Fruit fly (Drosophila melanogaster): ENCODE measurements around the gene CG42537.
A peak's percentile ranks its signal among the peaks of the same experiment; 100 is the strongest.

CG42537 gene

dm6 chr3R:6423984-6424602 lies 46.5 kb downstream of the CG42537 start (continued):
- TF ChIP-seq tll (GFP tag; optimal IDR thresholded peaks at IDR 0.05) = peak; percentile 10 to 36
- peak; percentile 94 for TF ChIP-seq gem (tag; optimal IDR thresholded peaks at IDR 0.05)
- TF ChIP-seq CG2116 (GFP tag; optimal IDR thresholded peaks at IDR 0.05) = peak; percentile 62
- peak; percentile 94 for TF ChIP-seq CG13624 (GFP tag; optimal IDR thresholded peaks at IDR 0.05)
- TF ChIP-seq E2f1 (GFP tag; IDR thresholded peaks at IDR 0.05) = peak; percentile 91
- peak; percentile 79 for TF ChIP-seq run (tag; optimal IDR thresholded peaks at IDR 0.05)
- TF ChIP-seq CG8089 (GFP tag; optimal IDR thresholded peaks at IDR 0.05) = peak; percentile 92
- TF ChIP-seq CG1792 (GFP tag; optimal IDR thresholded peaks at IDR 0.05) = peak; percentile 86
- TF ChIP-seq Dfd (GFP tag; optimal IDR thresholded peaks at IDR 0.05) = no peak
- peak; percentile 86 for TF ChIP-seq CG13894 (tag; optimal IDR thresholded peaks at IDR 0.05)
- peak; percentile 87 for TF ChIP-seq CG12236 (GFP tag; optimal IDR thresholded peaks at IDR 0.05)
- TF ChIP-seq Six4 (GFP tag; optimal IDR thresholded peaks at IDR 0.05) = peak; percentile 88
- TF ChIP-seq Sry-β (GFP tag; optimal IDR thresholded peaks at IDR 0.05) = peak; percentile 41
- TF ChIP-seq CG1233 (GFP tag; optimal IDR thresholded peaks at IDR 0.05) = peak; percentile 90
- TF ChIP-seq CG7963 (GFP tag; IDR thresholded peaks at IDR 0.05; ENCODE audit: partially characterized antibody) = no peak
- peak; percentile 96 for TF ChIP-seq CG1603 (tag; optimal IDR thresholded peaks at IDR 0.05)
- peak; percentile 93 for TF ChIP-seq Chrac-16 (GFP tag; optimal IDR thresholded peaks at IDR 0.05)
- TF ChIP-seq Ets65A (GFP tag) = peak; percentile 98
- TF ChIP-seq Ravus (GFP tag; IDR thresholded peaks at IDR 0.05) = peak; percentile 74
- TF ChIP-seq CG6689 (GFP tag; IDR thresholded peaks at IDR 0.05) = peak; percentile 91
- peak; percentile 75 for TF ChIP-seq sug (tag; optimal IDR thresholded peaks at IDR 0.05)
- peak; percentile 86 for TF ChIP-seq CG34422 (GFP tag; IDR thresholded peaks at IDR 0.05)
- TF ChIP-seq Usf (GFP tag; optimal IDR thresholded peaks at IDR 0.05) = peak; percentile 83
- no peak for TF ChIP-seq unc-4 (GFP tag; IDR thresholded peaks at IDR 0.05; ENCODE audit: partially characterized antibody)
- peak; percentile 92 for TF ChIP-seq CG13424 (tag; optimal IDR thresholded peaks at IDR 0.05)
- no peak for TF ChIP-seq sc (optimal IDR thresholded peaks at IDR 0.05)
- TF ChIP-seq sc (GFP tag; optimal IDR thresholded peaks at IDR 0.05) = peak; percentile 82
- peak; percentile 85 for TF ChIP-seq CG14050 (GFP tag; IDR thresholded peaks at IDR 0.05)
- TF ChIP-seq ro (GFP tag; IDR thresholded peaks at IDR 0.05) = peak; percentile 73; the same call in 1 of the 2 replicates
- TF ChIP-seq CG32767 (GFP tag; IDR thresholded peaks at IDR 0.05) = peak; percentile 83
- no peak for TF ChIP-seq Scr (GFP tag; IDR thresholded peaks at IDR 0.05; ENCODE audit: partially characterized antibody)
- peak; percentile 16 for TF ChIP-seq pzg (GFP tag; optimal IDR thresholded peaks at IDR 0.05)
- TF ChIP-seq dati (GFP tag; IDR thresholded peaks at IDR 0.05) = peak; percentile 85
- peak; percentile 76 for TF ChIP-seq CG6765 (GFP tag; optimal IDR thresholded peaks at IDR 0.05)
- TF ChIP-seq Meics (GFP tag; optimal IDR thresholded peaks at IDR 0.05) = peak; percentile 93
- TF ChIP-seq Jarid2 (GFP tag; optimal IDR thresholded peaks at IDR 0.05) = peak; percentile 63
- peak; percentile 37 for TF ChIP-seq stwl (tag; optimal IDR thresholded peaks at IDR 0.05)
- TF ChIP-seq Antp (GFP tag; optimal IDR thresholded peaks at IDR 0.05) = peak; percentile 96
- peak; percentile 89 for TF ChIP-seq CG33213 (GFP tag; optimal IDR thresholded peaks at IDR 0.05)
- TF ChIP-seq insv (GFP tag; optimal IDR thresholded peaks at IDR 0.05) = peak; percentile 36 to 86
- peak; percentile 73 for TF ChIP-seq Oaz (GFP tag; IDR thresholded peaks at IDR 0.05)
- TF ChIP-seq CG12299 (tag; optimal IDR thresholded peaks at IDR 0.05) = peak; percentile 86
- peak; percentile 92 for TF ChIP-seq slbo (GFP tag; IDR thresholded peaks at IDR 0.05)
- peak; percentile 79 for TF ChIP-seq CG31365 (tag; optimal IDR thresholded peaks at IDR 0.05)
- peak; percentile 90 for TF ChIP-seq Fer3 (tag; optimal IDR thresholded peaks at IDR 0.05)
- TF ChIP-seq CG4617 (GFP tag; optimal IDR thresholded peaks at IDR 0.05; ENCODE audit: borderline replicate concordance) = peak; percentile 78
- TF ChIP-seq CG10565 (GFP tag; optimal IDR thresholded peaks at IDR 0.05) = no peak
- TF ChIP-seq sna (GFP tag; IDR thresholded peaks at IDR 0.05; ENCODE audit: partially characterized antibody) = no peak
- TF ChIP-seq lov (optimal IDR thresholded peaks at IDR 0.05) = no peak
- peak; percentile 86 for TF ChIP-seq lov (GFP tag; IDR thresholded peaks at IDR 0.05)

Measured in whole organism, embryonic.